Worm (Caenorhabditis elegans): ENCODE measurements around the gene rgl-1.

rgl-1 gene

DNA sequence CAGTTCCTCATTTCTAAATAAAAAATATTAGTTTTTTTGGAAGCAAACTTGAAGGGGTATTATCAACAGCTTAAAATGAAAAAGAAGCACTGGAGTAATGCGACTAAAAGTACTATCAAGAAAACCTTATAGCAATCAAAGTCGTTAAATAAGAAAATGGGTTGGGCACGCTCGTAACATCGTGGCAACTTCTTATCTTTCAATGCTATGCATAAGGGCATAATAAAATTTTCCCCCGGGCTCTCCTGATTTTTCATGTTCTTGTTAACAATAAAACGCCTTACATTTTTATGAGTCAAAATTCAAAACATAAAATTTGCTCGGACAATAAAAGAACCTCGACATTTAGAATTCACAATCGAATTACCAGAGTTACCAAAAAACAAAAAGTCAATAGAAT, 23.4 kb upstream of the rgl-1 start, which contains the start of gene irg-7 (continued):
- TF ChIP-seq mxl-2 (GFP tag; conservative IDR thresholded peaks at IDR 0.05) (no peak), hlh-11 (tag; optimal IDR thresholded peaks at IDR 0.05) (peak; percentile 11), aly-2 (tag; optimal IDR thresholded peaks at IDR 0.05) (no peak), nhr-76 (tag; optimal IDR thresholded peaks at IDR 0.05) (no peak), php-3 (GFP tag; IDR thresholded peaks at IDR 0.05) (peak; percentile 99), R02D3.7 (tag; optimal IDR thresholded peaks at IDR 0.05) (no peak), lsy-2 (tag; optimal IDR thresholded peaks at IDR 0.05) (no peak), zag-1 (tag; optimal IDR thresholded peaks at IDR 0.05) (no peak), nhr-41 (GFP tag; IDR thresholded peaks at IDR 0.05) (no peak), zip-2 (tag; optimal IDR thresholded peaks at IDR 0.05) (no peak), fos-1 (tag; optimal IDR thresholded peaks at IDR 0.05) (no peak), nhr-6 (tag; optimal IDR thresholded peaks at IDR 0.05) (no peak)

DNA sequence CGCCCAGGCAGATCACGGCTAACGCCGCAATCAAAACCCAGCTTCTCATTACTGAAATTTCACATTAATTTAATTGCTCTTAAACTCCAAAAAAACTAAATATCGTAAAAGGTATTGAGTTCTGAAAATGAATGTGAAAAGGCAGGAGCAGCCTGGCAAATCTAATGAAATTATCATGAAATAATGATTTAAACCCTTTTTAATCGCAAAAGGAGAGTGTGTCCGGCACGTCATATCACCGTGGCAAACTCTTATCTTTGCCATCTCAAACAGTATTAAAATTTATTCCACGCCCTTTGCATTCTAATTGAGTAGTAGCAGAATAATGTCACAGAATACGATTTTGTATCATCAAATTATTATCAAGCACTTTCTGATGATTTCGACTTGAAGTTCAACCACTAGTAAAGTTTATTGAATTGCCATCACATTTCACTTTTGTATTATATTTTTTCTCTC, 15.2 kb upstream of the rgl-1 start, which contains the start of gene F28B4.3:
TSS of gene F28B4.3 (minus strand) at position 51 of the 459 bp plus-strand sequence.
- TF ChIP-seq dve-1 (tag; optimal IDR thresholded peaks at IDR 0.05; ENCODE audit: insufficient read depth) (peak; percentile 75), nhr-77 (tag; optimal IDR thresholded peaks at IDR 0.05) (peak; percentile 47), lin-1 (GFP tag; IDR thresholded peaks at IDR 0.05) (peak; percentile 41; the same call in 1 of the 2 replicates), nhr-28 (tag; optimal IDR thresholded peaks at IDR 0.05) (peak; percentile 86), mes-2 (tag; optimal IDR thresholded peaks at IDR 0.05; ENCODE audit: poor library complexity, severe bottlenecking) (peak; percentile 29), mdl-1 (tag; optimal IDR thresholded peaks at IDR 0.05) (no peak), spr-1 (tag; optimal IDR thresholded peaks at IDR 0.05) (no peak), set-16 (GFP tag; IDR thresholded peaks at IDR 0.05) (no peak), F10B5.3 (tag; optimal IDR thresholded peaks at IDR 0.05) (no peak), jun-1 (tag; optimal IDR thresholded peaks at IDR 0.05) (peak; percentile 26), pqm-1 (tag; optimal IDR thresholded peaks at IDR 0.05) (peak; percentile 96), php-3 (GFP tag; IDR thresholded peaks at IDR 0.05) (peak; percentile 93), hlh-11 (tag; optimal IDR thresholded peaks at IDR 0.05) (peak; percentile 68), ceh-20 (GFP tag; IDR thresholded peaks at IDR 0.05) (peak; percentile 29; the same call in 1 of the 2 replicates), sdz-12 (GFP tag; optimal IDR thresholded peaks at IDR 0.05) (no peak), nhr-102 (tag; optimal IDR thresholded peaks at IDR 0.05) (peak; percentile 4), duxl-1 (tag; optimal IDR thresholded peaks at IDR 0.05; ENCODE audit: poor library complexity) (peak; percentile 3), F26F4.8 (GFP tag; conservative IDR thresholded peaks at IDR 0.05) (no peak), tra-1 (GFP tag; IDR thresholded peaks at IDR 0.05) (0 out of 2 replicates have a peak, but pooled peaks have one; percentile 47), R02D3.7 (tag; optimal IDR thresholded peaks at IDR 0.05) (no peak), dmd-6 (GFP tag; IDR thresholded peaks at IDR 0.05) (peak; percentile 73), cey-2 (tag; optimal IDR thresholded peaks at IDR 0.05; ENCODE audit: borderline replicate concordance, insufficient read depth) (no peak), daf-16 (GFP tag; optimal IDR thresholded peaks at IDR 0.05) (no peak), daf-16 (tag; optimal IDR thresholded peaks at IDR 0.05) (peak; percentile 37), fos-1 (tag; optimal IDR thresholded peaks at IDR 0.05) (no peak), vab-7 (GFP tag; IDR thresholded peaks at IDR 0.05) (no peak)

DNA sequence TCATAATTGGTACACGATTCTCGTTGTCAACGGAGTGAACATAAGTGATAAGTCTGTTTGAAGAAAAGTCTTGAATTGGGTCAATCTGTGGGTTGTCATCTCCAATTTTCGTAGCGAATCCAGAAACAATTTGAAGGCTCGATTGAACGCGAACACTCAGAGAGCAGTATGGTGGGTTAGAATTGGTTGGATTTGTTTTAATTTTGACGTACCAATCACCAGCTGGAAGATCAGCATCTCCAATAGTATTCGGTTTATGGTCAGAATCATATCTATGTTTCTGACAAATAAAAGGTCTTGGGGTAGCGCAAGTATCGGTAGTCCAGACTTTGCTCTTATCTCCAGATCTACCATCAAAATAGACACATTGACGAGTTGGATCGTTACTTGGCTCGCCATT, 10.4 kb upstream of the rgl-1 start:
- TF ChIP-seq nhr-10 (tag; optimal IDR thresholded peaks at IDR 0.05) (no peak), unc-62 (GFP tag; optimal IDR thresholded peaks at IDR 0.05 in 1 of 2) (peak in 1 of 2 experiments; percentile 96), unc-62 (tag; optimal IDR thresholded peaks at IDR 0.05) (no peak)

DNA sequence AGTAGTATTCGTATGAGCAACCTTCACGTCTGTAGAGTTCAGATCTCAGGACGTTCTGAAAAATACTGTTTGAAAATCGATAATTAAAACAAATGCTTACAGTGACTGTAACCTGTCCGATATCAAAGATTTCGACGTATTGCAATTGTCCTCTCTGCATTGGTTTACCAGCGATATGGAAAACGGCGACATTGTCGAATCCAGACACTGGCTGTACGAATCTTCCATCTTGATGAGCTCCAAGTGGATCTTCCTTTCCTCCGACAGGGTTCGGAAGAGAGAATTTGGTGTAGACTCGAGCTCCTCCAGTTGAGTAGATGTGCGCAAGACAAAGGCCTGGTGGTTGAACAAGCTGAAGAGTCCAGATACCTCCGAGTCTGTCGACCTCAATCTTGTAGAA, 8.5 kb upstream of the rgl-1 start:
- TF ChIP-seq ces-1 (GFP tag; optimal IDR thresholded peaks at IDR 0.05) (no peak), vab-7 (GFP tag; IDR thresholded peaks at IDR 0.05) (no peak), unc-62 (GFP tag; optimal IDR thresholded peaks at IDR 0.05 in 1 of 2) (peak in 1 of 2 experiments; percentile 87), unc-62 (tag; optimal IDR thresholded peaks at IDR 0.05) (no peak)

All from whole organism, L4 larva.